Worm (Caenorhabditis elegans) whole organism, L4 larva: Measurements from ENCODE around the gene bli-6.

Source experiments
- F37D6.2 ChIP-seq: sonication (generic microtip); optimal IDR thresholded peaks from 2 replicates; lab custom pipeline; 2016; ENCODE audit warnings: mild to moderate bottlenecking, missing genetic modification characterization, missing compliant biosample characterization
- F44E2.7 ChIP-seq: fragments of 200-800 bp; sonication (Bioruptor generic); IDR thresholded peaks from 2 replicates; pipeline ENCODE4 v2.1.2; 2022; ENCODE audit warnings: missing genetic modification characterization, missing compliant biosample characterization
- T26A8.4 ChIP-seq: fragments of 200-800 bp; sonication (Bioruptor generic); IDR thresholded peaks from 2 replicates; pipeline ENCODE4 v1.3.6; 2022; ENCODE audit warnings: missing genetic modification characterization, missing compliant biosample characterization
- Y105C5A.15 ChIP-seq: fragments of 200-800 bp; sonication (Bioruptor generic); IDR thresholded peaks from 2 replicates; pipeline ENCODE4 v1.3.6; 2022; ENCODE audit warnings: missing genetic modification characterization, missing compliant biosample characterization
- Y48G9A.11 ChIP-seq: fragments of 200-800 bp; sonication (Bioruptor generic); IDR thresholded peaks from 2 replicates; pipeline ENCODE4 v1.3.6; 2022; ENCODE audit warnings: missing genetic modification reagents, missing genetic modification characterization, missing compliant biosample characterization
- aha-1 ChIP-seq: fragments of 150-350 bp; peaks from one replicate; lab custom pipeline; 2014; ENCODE audit warnings: missing biosample characterization, missing genetic modification characterization
- ama-1 ChIP-seq: fragments of 150-350 bp; optimal IDR thresholded peaks from 2 replicates; lab custom pipeline; 2014; ENCODE audit warnings: inconsistent platforms, mixed read lengths
- ceh-44 ChIP-seq: fragments of 200-800 bp; sonication (Bioruptor generic); IDR thresholded peaks from 2 replicates; pipeline ENCODE4 v1.3.6; 2022; ENCODE audit warnings: missing genetic modification reagents, missing genetic modification characterization, missing compliant biosample characterization
- ctbp-1 ChIP-seq: fragments of 200-800 bp; sonication (Bioruptor generic); IDR thresholded peaks from 2 replicates; pipeline ENCODE4 v1.3.6; 2022; ENCODE audit warnings: missing genetic modification reagents, missing genetic modification characterization, missing compliant biosample characterization
- daf-19 ChIP-seq: fragments of 200-800 bp; sonication (Bioruptor generic); conservative IDR thresholded peaks from 2 replicates; pipeline ENCODE4 v1.3.6; 2022; ENCODE audit warnings: missing genetic modification characterization, missing compliant biosample characterization
- dpl-1 ChIP-seq: fragments of 150-350 bp; optimal IDR thresholded peaks from 2 replicates; lab custom pipeline; 2014; ENCODE audit warnings: missing biosample characterization, missing genetic modification reagents, missing genetic modification characterization
- fkh-10 ChIP-seq: fragments of 150-350 bp; optimal IDR thresholded peaks from 2 replicates; lab custom pipeline; 2014; ENCODE audit warnings: missing biosample characterization, missing genetic modification reagents, missing genetic modification characterization
- gei-8 ChIP-seq: fragments of 200-800 bp; sonication (Bioruptor generic); optimal IDR thresholded peaks from 2 replicates; lab custom pipeline; 2018; ENCODE audit warnings: mild to moderate bottlenecking, missing genetic modification characterization, missing compliant biosample characterization
- hif-1 ChIP-seq, 2 experiments: sonication (generic microtip); optimal IDR thresholded peaks; 2 replicates each; lab custom pipeline; 2016 to 2017; ENCODE audit warnings: missing compliant biosample characterization in 2 of 2, missing genetic modification characterization in 2 of 2, missing genetic modification reagents in 2 of 2, missing genotype in 2 of 2, mild to moderate bottlenecking in 1 of 2
- hlh-11 ChIP-seq: fragments of 200-800 bp; sonication (Bioruptor generic); optimal IDR thresholded peaks from 2 replicates; lab custom pipeline; 2018; ENCODE audit warnings: mild to moderate bottlenecking, missing genetic modification characterization, missing compliant biosample characterization
- lim-7 ChIP-seq: fragments of 200-800 bp; sonication (Bioruptor generic); IDR thresholded peaks from 2 replicates; pipeline ENCODE4 v1.3.6; 2022; ENCODE audit warnings: missing genetic modification characterization, missing compliant biosample characterization
- lin-1 ChIP-seq: fragments of 200-800 bp; sonication (Bioruptor generic); IDR thresholded peaks from 2 replicates; pipeline ENCODE4 v1.3.6; 2022; ENCODE audit warnings: missing genetic modification reagents, missing genetic modification characterization, missing compliant biosample characterization
- lin-15B ChIP-seq: fragments of 150-350 bp; sonication (generic microtip); optimal IDR thresholded peaks from 3 replicates; lab custom pipeline; 2014; ENCODE audit warnings: missing biosample characterization, missing genetic modification characterization
- lin-29 ChIP-seq: fragments of 200-800 bp; sonication (Bioruptor generic); IDR thresholded peaks from 2 replicates; pipeline ENCODE4 v1.3.6; 2022; ENCODE audit warnings: missing genetic modification reagents, missing genetic modification characterization, missing compliant biosample characterization
- lin-38 ChIP-seq: fragments of 200-800 bp; sonication (Bioruptor generic); IDR thresholded peaks from 2 replicates; pipeline ENCODE4 v1.3.6; 2022; ENCODE audit warnings: missing genetic modification reagents, missing genetic modification characterization, missing compliant biosample characterization
- lin-39 ChIP-seq: fragments of 150-350 bp; optimal IDR thresholded peaks from 2 replicates; lab custom pipeline; 2014; ENCODE audit warnings: missing biosample characterization, missing genetic modification reagents, missing genetic modification characterization
- lsy-2 ChIP-seq, 2 experiments: fragments of 150-350 bp in 1 of 2; sonication (generic microtip) in 1 of 2; optimal IDR thresholded peaks; 2 replicates each; lab custom pipeline; 2014 to 2017; ENCODE audit warnings: missing biosample characterization in 2 of 2, missing genetic modification characterization in 2 of 2
- madf-5 ChIP-seq, 2 experiments: fragments of 200-800 bp; sonication (Bioruptor generic); IDR thresholded peaks; 2 replicates each; pipeline ENCODE4 v1.3.6; 2022; ENCODE audit warnings: missing compliant biosample characterization in 2 of 2, missing genetic modification characterization in 2 of 2
- mes-2 ChIP-seq: sonication (generic microtip); optimal IDR thresholded peaks from 2 replicates; lab custom pipeline; 2016; ENCODE audit warnings: missing genotype, mild to moderate bottlenecking, missing genetic modification characterization, missing compliant biosample characterization; ENCODE audit not compliant: poor library complexity, severe bottlenecking
- mxl-2 ChIP-seq: fragments of 200-800 bp; sonication (Bioruptor generic); conservative IDR thresholded peaks from 2 replicates; pipeline ENCODE4 v1.3.6; 2022; ENCODE audit warnings: missing genetic modification reagents, missing genetic modification characterization, missing compliant biosample characterization
- nhr-10 ChIP-seq: fragments of 150-350 bp; optimal IDR thresholded peaks from 2 replicates; lab custom pipeline; 2014; ENCODE audit warnings: missing biosample characterization, missing genetic modification characterization
- nhr-102 ChIP-seq: sonication (generic microtip); optimal IDR thresholded peaks from 2 replicates; lab custom pipeline; 2016; ENCODE audit warnings: mild to moderate bottlenecking, missing genetic modification characterization, moderate library complexity, missing compliant biosample characterization
- nhr-237 ChIP-seq: sonication (generic microtip); optimal IDR thresholded peaks from 2 replicates; lab custom pipeline; 2017; ENCODE audit warnings: missing biosample characterization, missing genetic modification characterization
- nhr-48 ChIP-seq: sonication (generic microtip); optimal IDR thresholded peaks from 2 replicates; lab custom pipeline; 2016; ENCODE audit warnings: mild to moderate bottlenecking, missing genetic modification characterization, missing compliant biosample characterization
- rbr-2 ChIP-seq: sonication (generic microtip); optimal IDR thresholded peaks from 2 replicates; lab custom pipeline; 2016; ENCODE audit warnings: missing genotype, missing genetic modification characterization, missing compliant biosample characterization
- sdz-12 ChIP-seq: fragments of 200-800 bp; sonication (Bioruptor generic); optimal IDR thresholded peaks from 2 replicates; lab custom pipeline; 2018; ENCODE audit warnings: mild to moderate bottlenecking, missing genetic modification characterization, missing compliant biosample characterization
- set-16 ChIP-seq: fragments of 200-800 bp; sonication (Bioruptor generic); IDR thresholded peaks from 2 replicates; pipeline ENCODE4 v1.3.6; 2022; ENCODE audit warnings: missing genetic modification reagents, missing genetic modification characterization, missing compliant biosample characterization
- skn-1 ChIP-seq: fragments of 150-350 bp; optimal IDR thresholded peaks from 2 replicates; lab custom pipeline; 2014; ENCODE audit warnings: missing biosample characterization, missing genetic modification characterization
- spr-1 ChIP-seq: sonication (generic microtip); optimal IDR thresholded peaks from 2 replicates; lab custom pipeline; 2016; ENCODE audit warnings: mild to moderate bottlenecking, missing genetic modification characterization, missing compliant biosample characterization
- tag-97 ChIP-seq: fragments of 200-800 bp; sonication (Bioruptor generic); IDR thresholded peaks from 2 replicates; pipeline ENCODE4 v1.3.6; 2022; ENCODE audit warnings: missing genetic modification characterization, missing compliant biosample characterization
- tra-1 ChIP-seq: fragments of 200-800 bp; sonication (Bioruptor generic); IDR thresholded peaks from 2 replicates; pipeline ENCODE4 v1.3.6; 2022; ENCODE audit warnings: missing genetic modification reagents, missing genetic modification characterization, missing compliant biosample characterization
- unc-62 ChIP-seq, 3 experiments: fragments of 150-350 bp in 1 of 3; sonication (generic microtip); optimal IDR thresholded peaks in 2 of 3; peaks in 1 of 3; 1 replicate in 1 of 3; 2 replicates in 2 of 3; lab custom pipeline; 2014 to 2017; ENCODE audit warnings: missing biosample characterization in 3 of 3, missing genetic modification characterization in 3 of 3, missing genetic modification reagents in 3 of 3, missing genotype in 1 of 3
- zfp-3 ChIP-seq: fragments of 200-800 bp; sonication (Bioruptor generic); conservative IDR thresholded peaks from 2 replicates; pipeline ENCODE4 v1.3.6; 2022; ENCODE audit warnings: missing genetic modification reagents, missing genetic modification characterization, missing compliant biosample characterization

bli-6 gene

DNA sequence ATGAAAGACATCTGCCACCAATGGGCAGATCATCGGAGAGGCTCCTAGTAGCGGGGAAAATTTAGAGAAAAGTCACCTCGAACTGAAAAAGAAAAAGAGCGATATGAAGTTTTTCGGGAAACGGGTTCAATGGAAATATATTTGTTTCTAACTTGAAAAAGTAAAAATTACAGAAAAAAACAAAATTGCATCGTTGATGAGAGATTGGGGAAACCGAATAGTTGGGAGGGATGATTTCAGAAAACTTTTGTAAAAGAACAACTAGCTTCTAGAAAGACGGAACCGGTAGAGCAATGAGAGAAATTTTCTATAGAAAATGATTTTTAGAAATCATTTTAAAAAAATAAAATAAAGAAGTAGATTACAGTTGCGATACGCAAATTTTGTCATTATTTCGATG is 1.5 kb downstream of the bli-6 start:
- no peak for TF ChIP-seq fkh-10 (GFP tag; lab: Kevin White, UChicago)
- peak; percentile 94 for TF ChIP-seq T26A8.4
- TF ChIP-seq spr-1 (tag; lab: Kevin White, UChicago), result peak; percentile 62
- TF ChIP-seq tag-97 (GFP tag; lab: Robert Waterston, UW), result no peak
- no peak for TF ChIP-seq lin-15B (tag; lab: Kevin White, UChicago)
- no peak for TF ChIP-seq daf-19 (GFP tag; lab: Robert Waterston, UW)
- TF ChIP-seq nhr-102 (tag; lab: Kevin White, UChicago), result peak; percentile 62
- no peak for TF ChIP-seq hlh-11
- TF ChIP-seq lin-38 (GFP tag; lab: Robert Waterston, UW), result 0 out of 2 replicates have a peak, but pooled peaks have one; percentile 19
- peak; percentile 25 for TF ChIP-seq dpl-1 (GFP tag; lab: Kevin White, UChicago)
- TF ChIP-seq, all 104 proteins: peak for 5

DNA sequence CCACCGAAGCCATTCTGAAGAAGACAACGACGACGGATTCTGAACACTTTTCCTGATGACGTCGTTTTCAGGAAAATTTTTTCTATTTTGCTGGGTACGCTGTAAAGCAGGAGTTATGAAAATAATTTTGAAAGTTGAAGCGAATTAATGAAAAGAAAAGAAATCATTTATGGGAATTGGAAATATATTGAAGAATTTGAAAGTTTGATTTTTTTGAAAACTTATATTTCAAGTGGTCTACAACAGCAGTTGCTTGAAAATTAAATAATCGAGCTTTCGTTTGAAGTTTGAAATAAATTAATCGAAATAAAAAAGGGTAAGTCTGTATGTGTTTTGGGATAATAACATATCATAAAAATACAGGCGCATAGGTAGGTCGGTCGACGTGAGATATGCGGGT is 7.1 kb downstream of the bli-6 start, which contains the start of gene shl-1:
shl-1 (minus strand) TSS at position 101 of the 400 bp plus-strand sequence.
- TF ChIP-seq aha-1, result peak; percentile 79
- TF ChIP-seq unc-62 (GFP tag; optimal IDR thresholded peaks at IDR 0.05 in 1 of 2; lab: Kevin White, UChicago), result no peak
- no peak for TF ChIP-seq unc-62 (tag; optimal IDR thresholded peaks at IDR 0.05; lab: Kevin White, UChicago)

DNA sequence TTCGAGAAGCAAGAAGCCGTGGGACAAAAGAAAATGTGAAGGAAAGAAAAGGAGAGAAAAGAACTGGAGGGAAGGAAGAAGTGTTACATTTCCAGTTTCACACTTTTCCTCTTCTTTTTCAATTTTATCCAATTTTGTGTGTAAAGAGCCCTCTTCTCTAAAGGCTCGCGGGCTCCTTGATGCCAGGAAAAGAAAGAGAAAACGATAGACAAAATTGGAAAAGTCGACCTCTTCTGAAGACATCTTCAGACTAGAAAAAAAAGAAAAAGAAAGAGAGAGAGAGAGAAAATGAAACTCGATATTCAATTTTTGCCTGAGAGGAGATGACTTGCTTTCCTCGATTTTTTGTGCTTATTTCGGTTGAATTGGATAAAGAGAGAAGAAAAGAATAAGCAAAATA is 8.1 kb downstream of the bli-6 start:
- TF ChIP-seq fkh-10 (GFP tag; lab: Kevin White, UChicago) (peak; percentile 69), tra-1 (GFP tag; lab: Robert Waterston, UW) (no peak), ama-1 (lab: Kevin White, UChicago) (no peak), madf-5 (GFP tag; IDR thresholded peaks at IDR 0.05; lab: Robert Waterston, UW) (no peak), sdz-12 (GFP tag; lab: Kevin White, UChicago) (no peak), skn-1 (tag; lab: Kevin White, UChicago) (no peak), hif-1 (tag; optimal IDR thresholded peaks at IDR 0.05; lab: Kevin White, UChicago) (no peak), lin-39 (tag; lab: Kevin White, UChicago) (no peak), F44E2.7 (GFP tag; lab: Robert Waterston, UW) (no peak), zfp-3 (GFP tag; lab: Robert Waterston, UW) (no peak), set-16 (GFP tag; lab: Robert Waterston, UW) (no peak), Y48G9A.11 (GFP tag; lab: Robert Waterston, UW) (no peak), nhr-237 (tag; lab: Kevin White, UChicago) (no peak), ctbp-1 (peak; percentile 13; the same call in 1 of the 2 replicates)

DNA sequence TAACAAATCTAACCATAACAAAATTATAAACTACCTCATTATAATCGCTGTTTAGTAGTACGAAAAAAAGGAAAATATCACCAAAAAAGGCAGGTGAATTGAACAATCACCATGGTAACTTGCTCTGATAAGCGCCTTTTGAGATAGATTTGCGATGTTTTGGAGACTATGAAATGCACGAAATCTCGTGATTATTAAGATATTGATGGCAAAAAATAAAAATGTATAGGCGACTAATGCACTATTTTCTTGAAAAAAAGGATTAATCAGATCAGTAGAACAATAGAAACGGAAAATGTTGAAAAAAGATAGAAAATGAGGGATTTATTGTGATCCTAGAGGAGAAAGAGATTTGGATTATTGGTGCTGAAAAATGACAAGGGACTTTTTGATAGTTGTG is 11.7 kb downstream of the bli-6 start:
- no peak for TF ChIP-seq lsy-2 (tag; optimal IDR thresholded peaks at IDR 0.05; lab: Kevin White, UChicago)
- no peak for TF ChIP-seq lim-7 (GFP tag; lab: Robert Waterston, UW)
- TF ChIP-seq lin-29 (GFP tag; lab: Robert Waterston, UW), result no peak
- no peak for TF ChIP-seq F37D6.2 (tag; lab: Kevin White, UChicago)
- no peak for TF ChIP-seq mxl-2 (GFP tag; lab: Robert Waterston, UW)
- no peak for TF ChIP-seq ceh-44 (GFP tag; lab: Robert Waterston, UW)
- TF ChIP-seq nhr-10 (tag; lab: Kevin White, UChicago), result no peak
- TF ChIP-seq gei-8 (GFP tag; lab: Kevin White, UChicago), result no peak
- TF ChIP-seq Y105C5A.15, result no peak
- no peak for TF ChIP-seq lin-1 (GFP tag; lab: Robert Waterston, UW)
- TF ChIP-seq nhr-48 (tag; lab: Kevin White, UChicago), result no peak
- TF ChIP-seq rbr-2 (tag; lab: Kevin White, UChicago), result no peak
- TF ChIP-seq mes-2 (tag; lab: Kevin White, UChicago), result no peak
